Fruit fly (Drosophila melanogaster): ENCODE measurements around the gene wake.
A peak's percentile ranks its signal among the peaks of the same experiment; 100 is the strongest.

Gene wake

dm6 chr3R:22639239-22639858 is at the start of gene wake, which contains the start of gene loco (continued):
- TF ChIP-seq sc (optimal IDR thresholded peaks at IDR 0.05) (no peak), sc (GFP tag; optimal IDR thresholded peaks at IDR 0.05) (no peak), CHES-1-like (GFP tag; optimal IDR thresholded peaks at IDR 0.05) (no peak), onecut (GFP tag; IDR thresholded peaks at IDR 0.05) (no peak), Pdp1 (GFP tag; optimal IDR thresholded peaks at IDR 0.05) (no peak), CG10654 (GFP tag; optimal IDR thresholded peaks at IDR 0.05) (no peak), Eip74EF (GFP tag; optimal IDR thresholded peaks at IDR 0.05) (no peak), CG6272 (GFP tag; IDR thresholded peaks at IDR 0.05) (0 out of 2 replicates have a peak, but pooled peaks have one; percentile 4), disco-r (GFP tag; optimal IDR thresholded peaks at IDR 0.05) (no peak), CG3995 (GFP tag; optimal IDR thresholded peaks at IDR 0.05) (no peak), org-1 (GFP tag; optimal IDR thresholded peaks at IDR 0.05) (no peak), Fer3 (tag; optimal IDR thresholded peaks at IDR 0.05) (no peak), CG6683 (GFP tag; optimal IDR thresholded peaks at IDR 0.05) (no peak), da (GFP tag; optimal IDR thresholded peaks at IDR 0.05) (no peak), Dad (GFP tag; optimal IDR thresholded peaks at IDR 0.05) (no peak), CG1792 (GFP tag; optimal IDR thresholded peaks at IDR 0.05) (no peak), Gug (GFP tag; IDR thresholded peaks at IDR 0.05) (no peak), gcm (GFP tag; optimal IDR thresholded peaks at IDR 0.05) (no peak), lilli (GFP tag; optimal IDR thresholded peaks at IDR 0.05) (no peak), Bdp1 (GFP tag; optimal IDR thresholded peaks at IDR 0.05) (no peak), dimm (GFP tag; IDR thresholded peaks at IDR 0.05) (no peak), CG8944 (GFP tag; optimal IDR thresholded peaks at IDR 0.05) (peak; percentile 1), kay (GFP tag; optimal IDR thresholded peaks at IDR 0.05) (no peak), CG18262 (tag; optimal IDR thresholded peaks at IDR 0.05) (peak; percentile 5), Dek (tag; optimal IDR thresholded peaks at IDR 0.05) (no peak), Xbp1 (GFP tag; optimal IDR thresholded peaks at IDR 0.05) (peak; percentile 21), chinmo (GFP tag; IDR thresholded peaks at IDR 0.05; ENCODE audit: partially characterized antibody) (peak; percentile 81; the same call in 2 of the 4 replicates), Bgb (GFP tag; IDR thresholded peaks at IDR 0.05; ENCODE audit: partially characterized antibody) (peak; percentile 82), CG17568 (GFP tag; optimal IDR thresholded peaks at IDR 0.05) (no peak), CG8478 (optimal IDR thresholded peaks at IDR 0.05) (peak; percentile 12), D19A (tag; optimal IDR thresholded peaks at IDR 0.05) (no peak), CG32532 (GFP tag; IDR thresholded peaks at IDR 0.05) (no peak), fd64A (GFP tag; optimal IDR thresholded peaks at IDR 0.05) (no peak), stwl (tag; optimal IDR thresholded peaks at IDR 0.05) (peak; percentile 86), Xrp1 (GFP tag; IDR thresholded peaks at IDR 0.05) (no peak), kah (GFP tag; optimal IDR thresholded peaks at IDR 0.05) (no peak), Asciz (GFP tag; optimal IDR thresholded peaks at IDR 0.05) (no peak), nom (GFP tag; optimal IDR thresholded peaks at IDR 0.05) (no peak), gem (tag; optimal IDR thresholded peaks at IDR 0.05) (no peak), ATbp (GFP tag; optimal IDR thresholded peaks at IDR 0.05) (no peak), CG10366 (GFP tag; IDR thresholded peaks at IDR 0.05) (no peak), CG33557 (GFP tag; optimal IDR thresholded peaks at IDR 0.05) (no peak), CG13775 (GFP tag; optimal IDR thresholded peaks at IDR 0.05) (no peak), pfk (GFP tag; optimal IDR thresholded peaks at IDR 0.05) (no peak), sd (tag; optimal IDR thresholded peaks at IDR 0.05) (peak; percentile 70), CG17328 (GFP tag; IDR thresholded peaks at IDR 0.05) (no peak), Drgx (GFP tag; IDR thresholded peaks at IDR 0.05) (no peak), Dip2 (GFP tag; IDR thresholded peaks at IDR 0.05) (no peak), CG11504 (tag; optimal IDR thresholded peaks at IDR 0.05) (peak; percentile 33), CG3726 (GFP tag; IDR thresholded peaks at IDR 0.05) (no peak), wdn (GFP tag; IDR thresholded peaks at IDR 0.05) (no peak)
